Worm (Caenorhabditis elegans) whole organism, late embryonic: Measurements from ENCODE around the gene lgc-40.

Source experiments
- K02D7.2 ChIP-seq: sonication (generic microtip); optimal IDR thresholded peaks from 2 replicates; lab custom pipeline; 2017; ENCODE audit warnings: mild to moderate bottlenecking, missing genetic modification characterization, missing compliant biosample characterization
- K09A11.1 ChIP-seq: sonication (generic microtip); optimal IDR thresholded peaks from 2 replicates; lab custom pipeline; 2017; ENCODE audit warnings: antibody characterized with exemption, mild to moderate bottlenecking, missing genetic modification characterization, missing compliant biosample characterization; ENCODE audit not compliant: insufficient read depth
- Y22D7AL.16 ChIP-seq: sonication (generic microtip); optimal IDR thresholded peaks from 2 replicates; lab custom pipeline; 2016; ENCODE audit warnings: missing genetic modification characterization, missing compliant biosample characterization
- ceh-18 ChIP-seq: sonication (generic microtip); optimal IDR thresholded peaks from 2 replicates; lab custom pipeline; 2016; ENCODE audit warnings: missing genetic modification characterization, missing compliant biosample characterization
- ceh-19 ChIP-seq: fragments of 200-800 bp; sonication (Bioruptor generic); optimal IDR thresholded peaks from 2 replicates; lab custom pipeline; 2018; ENCODE audit warnings: mild to moderate bottlenecking, missing genetic modification characterization, missing compliant biosample characterization
- ceh-22 ChIP-seq: sonication (generic microtip); optimal IDR thresholded peaks from 2 replicates; lab custom pipeline; 2017; ENCODE audit warnings: missing biosample characterization, missing genetic modification characterization
- ceh-24 ChIP-seq: sonication (generic microtip); optimal IDR thresholded peaks from 2 replicates; lab custom pipeline; 2016; ENCODE audit warnings: mild to moderate bottlenecking, missing genetic modification characterization, missing compliant biosample characterization
- ceh-31 ChIP-seq: sonication (generic microtip); optimal IDR thresholded peaks from 2 replicates; lab custom pipeline; 2016; ENCODE audit warnings: missing genetic modification characterization, missing compliant biosample characterization
- ceh-34 ChIP-seq: sonication (generic microtip); optimal IDR thresholded peaks from 2 replicates; lab custom pipeline; 2016; ENCODE audit warnings: mild to moderate bottlenecking, missing genetic modification characterization, missing compliant biosample characterization
- ceh-45 ChIP-seq: fragments of 200-800 bp; sonication (Bioruptor generic); IDR thresholded peaks from 2 replicates; pipeline ENCODE4 v1.3.6; 2022; ENCODE audit warnings: missing genetic modification reagents, missing genetic modification characterization, missing compliant biosample characterization
- dve-1 ChIP-seq: sonication (generic microtip); optimal IDR thresholded peaks from 2 replicates; lab custom pipeline; 2017; ENCODE audit warnings: antibody characterized with exemption, mild to moderate bottlenecking, missing genetic modification characterization, missing compliant biosample characterization
- elt-2 ChIP-seq: sonication (generic microtip); optimal IDR thresholded peaks from 2 replicates; lab custom pipeline; 2016; ENCODE audit warnings: missing genetic modification reagents, missing genetic modification characterization, missing compliant biosample characterization
- elt-4 ChIP-seq: sonication (generic microtip); optimal IDR thresholded peaks from 2 replicates; lab custom pipeline; 2016; ENCODE audit warnings: missing genetic modification characterization, missing compliant biosample characterization
- fax-1 ChIP-seq: sonication (generic microtip); optimal IDR thresholded peaks from 2 replicates; lab custom pipeline; 2016; ENCODE audit warnings: missing genotype, missing genetic modification characterization, missing compliant biosample characterization
- fkh-10 ChIP-seq: fragments of 150-350 bp; optimal IDR thresholded peaks from 2 replicates; lab custom pipeline; 2014; ENCODE audit warnings: missing biosample characterization, missing genetic modification reagents, missing genetic modification characterization
- hlh-15 ChIP-seq: sonication (generic microtip); optimal IDR thresholded peaks from 2 replicates; lab custom pipeline; 2016; ENCODE audit warnings: missing genetic modification characterization, missing compliant biosample characterization
- lim-6 ChIP-seq: sonication (generic microtip); optimal IDR thresholded peaks from 2 replicates; lab custom pipeline; 2016; ENCODE audit warnings: missing genetic modification characterization, missing compliant biosample characterization
- mec-3 ChIP-seq: sonication (generic microtip); optimal IDR thresholded peaks from 2 replicates; lab custom pipeline; 2016; ENCODE audit warnings: borderline replicate concordance, missing genetic modification characterization, missing compliant biosample characterization
- nfya-1 ChIP-seq: sonication (generic microtip); optimal IDR thresholded peaks from 2 replicates; lab custom pipeline; 2017; ENCODE audit warnings: missing genetic modification characterization, mild to moderate bottlenecking, missing compliant biosample characterization, antibody characterized with exemption, moderate library complexity
- nhr-232 ChIP-seq: sonication (generic microtip); optimal IDR thresholded peaks from 2 replicates; lab custom pipeline; 2016; ENCODE audit warnings: missing genetic modification characterization, missing compliant biosample characterization
- pag-3 ChIP-seq: sonication (generic microtip); optimal IDR thresholded peaks from 2 replicates; lab custom pipeline; 2016; ENCODE audit warnings: missing compliant biosample characterization, missing genetic modification characterization, borderline replicate concordance
- pat-9 ChIP-seq: fragments of 200-800 bp; sonication (Bioruptor generic); optimal IDR thresholded peaks from 2 replicates; lab custom pipeline; 2018; ENCODE audit warnings: mild to moderate bottlenecking, missing genetic modification characterization, moderate library complexity, missing compliant biosample characterization
- pqm-1 ChIP-seq: sonication (generic microtip); optimal IDR thresholded peaks from 2 replicates; lab custom pipeline; 2016; ENCODE audit warnings: missing genetic modification characterization, missing compliant biosample characterization
- pros-1 ChIP-seq: fragments of 150-350 bp; optimal IDR thresholded peaks from 2 replicates; lab custom pipeline; 2014; ENCODE audit warnings: missing biosample characterization, missing genetic modification reagents, missing genetic modification characterization
- ref-2 ChIP-seq: sonication (generic microtip); optimal IDR thresholded peaks from 2 replicates; lab custom pipeline; 2016; ENCODE audit warnings: missing genetic modification characterization, missing compliant biosample characterization
- sdc-2 ChIP-seq: sonication (generic microtip); optimal IDR thresholded peaks from 2 replicates; lab custom pipeline; 2016; ENCODE audit warnings: missing genotype, missing genetic modification characterization, missing compliant biosample characterization
- sox-2 ChIP-seq: fragments of 200-800 bp; sonication (Bioruptor generic); IDR thresholded peaks from 2 replicates; pipeline ENCODE4 v1.3.6; 2022; ENCODE audit warnings: missing genetic modification reagents, missing genetic modification characterization, missing compliant biosample characterization
- syd-9 ChIP-seq: sonication (generic microtip); optimal IDR thresholded peaks from 2 replicates; lab custom pipeline; 2016; ENCODE audit warnings: mild to moderate bottlenecking, missing genetic modification characterization, moderate library complexity, missing compliant biosample characterization
- tbx-7 ChIP-seq: sonication (generic microtip); optimal IDR thresholded peaks from 2 replicates; lab custom pipeline; 2016; ENCODE audit warnings: missing genotype, missing genetic modification characterization, missing compliant biosample characterization
- ttx-3 ChIP-seq: sonication (generic microtip); optimal IDR thresholded peaks from 2 replicates; lab custom pipeline; 2016; ENCODE audit warnings: missing genetic modification reagents, missing genetic modification characterization, missing compliant biosample characterization
- unc-42 ChIP-seq: sonication (generic microtip); optimal IDR thresholded peaks from 2 replicates; lab custom pipeline; 2016; ENCODE audit warnings: missing genotype, missing genetic modification characterization, missing compliant biosample characterization
- unc-55 ChIP-seq: sonication (generic microtip); optimal IDR thresholded peaks from 2 replicates; lab custom pipeline; 2017; ENCODE audit warnings: missing biosample characterization, missing genetic modification reagents, missing genetic modification characterization
- unc-86 ChIP-seq: sonication (generic microtip); optimal IDR thresholded peaks from 2 replicates; lab custom pipeline; 2016; ENCODE audit warnings: missing genetic modification characterization, missing compliant biosample characterization

The lgc-40 gene

ce11 chrX:2338210-2338609, 21.7 kb upstream of the lgc-40 start, which contains the start of gene nlp-45:
Gene nlp-45 (minus strand): TSS chrX:2338310.
- no peak for TF ChIP-seq ceh-19 (GFP tag; lab: Kevin White, UChicago)

ce11 chrX:2341989-2342388, 17.9 kb upstream of the lgc-40 start, which contains the start of gene nlp-22:
Gene nlp-22 (minus strand): TSS chrX:2342089.
- TF ChIP-seq ceh-22 (tag; lab: Kevin White, UChicago) (no peak), ttx-3 (no peak), tbx-7 (no peak), Y22D7AL.16 (no peak), nfya-1 (tag; lab: Kevin White, UChicago) (no peak), ref-2 (tag; lab: Kevin White, UChicago) (no peak), ceh-24 (tag; lab: Kevin White, UChicago) (no peak), fax-1 (tag; lab: Kevin White, UChicago) (no peak), ceh-18 (tag; lab: Kevin White, UChicago) (no peak), unc-55 (no peak), unc-86 (no peak), pag-3 (tag; lab: Kevin White, UChicago) (no peak), pros-1 (tag; lab: Kevin White, UChicago) (no peak), K09A11.1 (tag; lab: Kevin White, UChicago) (no peak), ceh-19 (GFP tag; lab: Kevin White, UChicago) (no peak), lim-6 (tag; lab: Kevin White, UChicago) (no peak)

- TF ChIP-seq ceh-18 (tag; lab: Kevin White, UChicago) = no peak
- no peak for TF ChIP-seq fkh-10 (GFP tag; lab: Kevin White, UChicago)
- TF ChIP-seq ceh-31 (tag; lab: Kevin White, UChicago) = no peak
Observed at ce11 chrX:2342859-2343258, 17.0 kb upstream of the lgc-40 start, which contains the start of gene nlp-23. Gene nlp-23 (minus strand): TSS chrX:2342959.

- TF ChIP-seq unc-42 = no peak
- no peak for TF ChIP-seq elt-2 (tag; lab: Kevin White, UChicago)
Observed at ce11 chrX:2344104-2344503, 15.8 kb upstream of the lgc-40 start.

ce11 chrX:2344666-2345065, 15.2 kb upstream of the lgc-40 start, which contains the start of gene nlp-2:
Gene nlp-2 (minus strand): TSS chrX:2344766.
- no peak for TF ChIP-seq ceh-19 (GFP tag; lab: Kevin White, UChicago)
- TF ChIP-seq mec-3 (tag; lab: Kevin White, UChicago) = no peak
- TF ChIP-seq Y22D7AL.16 = no peak
- TF ChIP-seq pat-9 (tag; lab: Kevin White, UChicago) = no peak
- TF ChIP-seq ceh-45 (GFP tag; lab: Robert Waterston, UW) = no peak
- no peak for TF ChIP-seq K02D7.2 (tag; lab: Kevin White, UChicago)
- no peak for TF ChIP-seq ttx-3
- TF ChIP-seq pqm-1 (tag; lab: Kevin White, UChicago) = no peak
- TF ChIP-seq dve-1 (tag; lab: Kevin White, UChicago) = no peak
- no peak for TF ChIP-seq sdc-2
- no peak for TF ChIP-seq sox-2 (GFP tag; lab: Robert Waterston, UW)
- no peak for TF ChIP-seq hlh-15 (tag; lab: Kevin White, UChicago)

ce11 chrX:2347962-2348361, 11.9 kb upstream of the lgc-40 start:
- TF ChIP-seq syd-9 (tag; lab: Kevin White, UChicago) (no peak), unc-55 (peak; percentile 47), ceh-18 (tag; lab: Kevin White, UChicago) (peak; percentile 8), nhr-232 (tag; lab: Kevin White, UChicago) (no peak), ceh-24 (tag; lab: Kevin White, UChicago) (no peak), unc-86 (no peak), elt-4 (tag; lab: Kevin White, UChicago) (no peak), unc-42 (no peak), ceh-34 (tag; lab: Kevin White, UChicago) (no peak)
- TF ChIP-seq, all 69 proteins: peak for 2
